Worm (Caenorhabditis elegans) whole organism, L4/young adult: ENCODE results near the gene nhr-188.

ENCODE experiments used
- dao-5 ChIP-seq: sonication (generic microtip); optimal IDR thresholded peaks from 2 replicates; lab custom pipeline; 2016; ENCODE audit warnings: missing genotype, missing genetic modification characterization, moderate library complexity, missing compliant biosample characterization
- him-1 ChIP-seq: sonication (generic microtip); optimal IDR thresholded peaks from 2 replicates; lab custom pipeline; 2016; ENCODE audit warnings: missing genotype, missing genetic modification reagents, missing genetic modification characterization, missing compliant biosample characterization

- TF ChIP-seq dao-5 (tag; lab: Kevin White, UChicago) (no peak), him-1 (no peak)
These were observed 38.4 kb upstream of the nhr-188 start for ce11 chrV:3896018-3896417.
